Fruit fly (Drosophila melanogaster) whole organism, wandering third instar larva: ENCODE results near the gene CG11537.

Experiments
- OdsH ChIP-seq: fragments of 200-800 bp; sonication (Bioruptor generic); optimal IDR thresholded peaks from 2 replicates; lab custom pipeline; 2016; ENCODE audit warnings: missing biosample characterization, mild to moderate bottlenecking, missing genetic modification characterization
- fru ChIP-seq: fragments of 200-800 bp; sonication (Bioruptor generic); optimal IDR thresholded peaks from 3 replicates; lab custom pipeline; 2016; ENCODE audit warnings: missing biosample characterization, mild to moderate bottlenecking, missing genetic modification characterization
- h ChIP-seq: fragments of 200-800 bp; sonication (Bioruptor generic); optimal IDR thresholded peaks from 3 replicates; lab custom pipeline; 2016; ENCODE audit warnings: missing biosample characterization, mild to moderate bottlenecking, missing genetic modification characterization
- sage ChIP-seq: fragments of 200-800 bp; sonication (Bioruptor generic); optimal IDR thresholded peaks from 2 replicates; lab custom pipeline; 2016; ENCODE audit warnings: missing biosample characterization, mild to moderate bottlenecking, missing genetic modification characterization
- sv ChIP-seq: fragments of 200-800 bp; sonication (Bioruptor generic); optimal IDR thresholded peaks from 3 replicates; lab custom pipeline; 2016; ENCODE audit warnings: missing biosample characterization, missing genetic modification characterization
- tai ChIP-seq: sonication (Bioruptor generic); optimal IDR thresholded peaks from 2 replicates; lab custom pipeline; 2016; ENCODE audit warnings: missing biosample characterization, missing genetic modification characterization

- TF ChIP-seq h (GFP tag; lab: Kevin White, UChicago), result peak; percentile 20
- TF ChIP-seq tai, result no peak
- no peak for TF ChIP-seq sv (GFP tag; lab: Kevin White, UChicago)
- peak; percentile 55 for TF ChIP-seq fru (GFP tag; lab: Kevin White, UChicago)
- TF ChIP-seq sage (GFP tag; lab: Kevin White, UChicago), result peak; percentile 21
- TF ChIP-seq OdsH (GFP tag; lab: Kevin White, UChicago), result peak; percentile 25
Observed at dm6 chr3L:3096073-3096725, 47.1 kb downstream of the CG11537 start.
